Fruit fly (Drosophila melanogaster): ENCODE data around the gene CG32176.

DNA sequence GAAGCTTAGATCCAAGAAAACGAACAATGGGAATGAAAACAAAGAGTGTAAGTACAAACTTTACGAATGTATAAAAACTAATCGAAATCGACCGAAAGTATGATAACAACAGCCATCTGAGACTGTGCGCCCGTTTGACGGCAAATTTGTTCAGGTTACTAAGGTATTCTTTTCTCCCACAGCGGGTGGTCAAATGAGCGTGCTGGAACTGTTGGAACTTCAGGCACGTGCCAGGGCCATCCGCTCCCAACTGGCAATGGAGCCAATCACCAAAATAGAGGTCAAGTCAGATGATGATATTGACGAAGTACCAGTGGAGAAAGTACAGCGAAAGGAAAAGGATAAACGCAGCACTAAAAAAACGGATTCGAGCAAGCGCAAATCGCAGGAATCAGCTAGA is 2.7 kb downstream of the CG32176 start, which contains the start of gene CG12229:
- no peak for TF ChIP-seq CG11617 (GFP tag; optimal IDR thresholded peaks at IDR 0.05)
- TF ChIP-seq CG5204 (GFP tag; optimal IDR thresholded peaks at IDR 0.05), result no peak
- no peak for TF ChIP-seq CG7101 (tag; optimal IDR thresholded peaks at IDR 0.05)
- no peak for TF ChIP-seq CG33017 (tag; optimal IDR thresholded peaks at IDR 0.05)
- TF ChIP-seq cnc (optimal IDR thresholded peaks at IDR 0.05), result no peak
- no peak for TF ChIP-seq kay (GFP tag; ENCODE audit: borderline replicate concordance)
- TF ChIP-seq CG14711 (tag; optimal IDR thresholded peaks at IDR 0.05), result no peak
- TF ChIP-seq Crg-1 (GFP tag; optimal IDR thresholded peaks at IDR 0.05), result no peak
- TF ChIP-seq Hr96 (GFP tag; optimal IDR thresholded peaks at IDR 0.05), result no peak
- no peak for TF ChIP-seq ovo (GFP tag; optimal IDR thresholded peaks at IDR 0.05)
- TF ChIP-seq CG7045 (GFP tag; optimal IDR thresholded peaks at IDR 0.05), result no peak
- TF ChIP-seq Clk (GFP tag; optimal IDR thresholded peaks at IDR 0.05), result no peak
- no peak for TF ChIP-seq Mnt (GFP tag; optimal IDR thresholded peaks at IDR 0.05)
